Fruit fly (Drosophila melanogaster) S2 (cell line): ENCODE measurements around the gene pHCl-2.
A peak's percentile ranks its signal among the peaks of the same experiment; 100 is the strongest.

Source experiments
- CG8478 ChIP-seq: fragments of >200 bp; optimal IDR thresholded peaks from 2 replicates; lab custom pipeline; 2018
- CTCF ChIP-seq, 2 experiments: fragments of >200 bp; optimal IDR thresholded peaks; 2 replicates each; lab custom pipeline; 2018

pHCl-2 gene

DNA sequence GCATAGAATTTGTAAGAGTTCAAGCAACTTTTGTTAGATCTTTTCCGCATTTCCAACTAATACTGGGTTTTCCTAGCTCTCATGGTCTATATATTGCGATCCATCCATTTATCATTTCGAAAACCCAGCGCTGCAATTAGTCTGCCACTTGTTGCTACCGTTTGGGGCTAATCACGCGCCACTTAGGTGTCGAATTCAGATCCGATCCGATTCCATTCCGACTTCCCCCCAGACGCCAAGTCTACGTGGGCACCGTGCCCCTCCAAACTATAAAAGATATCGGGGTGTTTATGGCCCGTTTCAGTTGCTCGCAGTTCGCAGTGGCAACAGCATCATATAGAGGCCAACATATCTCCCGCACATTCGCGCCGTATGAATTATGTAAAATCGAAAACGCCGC, 47.9 kb downstream of the pHCl-2 start, which contains the start of gene CAH6:
Gene CAH6 (plus strand): TSS at position 301 of the 400 bp plus-strand sequence.
- no peak for TF ChIP-seq CG8478 (lab: Kevin White, UChicago)
- TF ChIP-seq CTCF (optimal IDR thresholded peaks at IDR 0.05; lab: Kevin White, UChicago) = no peak

DNA sequence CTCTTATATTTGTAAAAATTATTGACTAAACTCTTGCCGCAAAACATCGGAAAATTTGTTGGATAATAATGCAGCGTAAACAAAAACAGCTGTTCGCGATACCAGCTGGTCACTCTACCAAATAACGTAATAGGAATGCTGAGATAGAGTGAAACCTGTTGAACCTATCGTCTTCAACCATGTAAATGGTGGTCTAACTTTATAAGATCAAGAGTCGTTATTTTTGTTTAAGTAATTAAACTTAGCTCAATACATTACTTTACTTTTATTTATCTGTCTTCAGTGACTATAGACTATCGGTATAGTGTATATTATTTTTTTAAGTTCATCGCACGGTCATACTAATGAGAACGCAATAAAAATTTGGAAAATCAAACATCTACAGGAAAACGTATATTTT, 50.4 kb downstream of the pHCl-2 start, which contains the start of the genes CG1750 and spn-F:
Gene CG1750 (minus strand): TSS at position 93 of the 400 bp plus-strand sequence.
Gene spn-F (plus strand): TSS at position 320 of the 400 bp plus-strand sequence.
- TF ChIP-seq CG8478 (lab: Kevin White, UChicago) = no peak
- no peak for TF ChIP-seq CTCF (optimal IDR thresholded peaks at IDR 0.05; lab: Kevin White, UChicago)

DNA sequence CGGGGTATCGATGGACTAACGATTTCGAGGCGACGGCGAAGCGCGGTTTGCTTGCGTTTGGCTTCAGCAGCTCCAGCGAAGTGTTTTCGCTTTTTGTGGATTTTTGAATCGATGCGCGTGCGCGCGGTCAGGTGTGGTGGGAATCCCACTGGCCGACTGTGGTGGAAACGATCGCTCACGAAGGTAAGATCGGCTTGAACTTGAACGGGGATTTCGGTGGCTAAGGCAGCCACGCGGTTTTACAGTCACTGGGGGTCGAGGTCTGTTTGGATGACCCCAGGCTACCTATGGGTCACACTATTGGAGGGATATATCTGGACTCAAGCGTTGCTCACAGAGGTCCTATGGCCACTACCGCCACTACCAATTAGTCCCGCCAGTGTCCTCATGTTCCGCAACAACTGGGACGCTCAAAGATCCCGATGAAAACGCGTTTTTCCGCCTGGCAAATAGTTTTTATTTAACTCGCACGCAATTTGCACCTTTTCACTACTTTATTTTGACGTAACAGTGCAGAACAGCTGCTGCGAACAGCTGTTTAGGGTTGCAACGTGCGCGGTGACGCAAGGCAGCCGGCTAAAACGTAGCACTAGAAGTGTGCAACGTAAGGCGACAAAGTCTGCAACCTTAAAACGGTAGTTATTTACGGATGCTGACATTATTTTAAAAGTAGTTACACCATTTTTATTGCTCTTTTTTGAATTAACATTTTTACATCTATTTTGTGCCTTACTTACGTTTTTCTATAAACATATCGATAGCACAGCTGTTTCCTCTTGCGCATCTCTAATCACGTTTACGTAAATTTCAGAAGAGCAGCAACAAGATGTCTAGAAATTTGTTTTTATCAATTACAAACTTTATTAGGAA, 52.9 kb downstream of the pHCl-2 start, which contains the start of the genes qless and mRpL32:
Gene qless (minus strand): TSS at position 516 of the 870 bp plus-strand sequence.
Gene mRpL32 (plus strand): TSS at position 780 of the 870 bp plus-strand sequence.
- TF ChIP-seq CTCF (optimal IDR thresholded peaks at IDR 0.05; lab: Kevin White, UChicago) (peak in 1 of 2 experiments; percentile 0), CG8478 (lab: Kevin White, UChicago) (no peak)

DNA sequence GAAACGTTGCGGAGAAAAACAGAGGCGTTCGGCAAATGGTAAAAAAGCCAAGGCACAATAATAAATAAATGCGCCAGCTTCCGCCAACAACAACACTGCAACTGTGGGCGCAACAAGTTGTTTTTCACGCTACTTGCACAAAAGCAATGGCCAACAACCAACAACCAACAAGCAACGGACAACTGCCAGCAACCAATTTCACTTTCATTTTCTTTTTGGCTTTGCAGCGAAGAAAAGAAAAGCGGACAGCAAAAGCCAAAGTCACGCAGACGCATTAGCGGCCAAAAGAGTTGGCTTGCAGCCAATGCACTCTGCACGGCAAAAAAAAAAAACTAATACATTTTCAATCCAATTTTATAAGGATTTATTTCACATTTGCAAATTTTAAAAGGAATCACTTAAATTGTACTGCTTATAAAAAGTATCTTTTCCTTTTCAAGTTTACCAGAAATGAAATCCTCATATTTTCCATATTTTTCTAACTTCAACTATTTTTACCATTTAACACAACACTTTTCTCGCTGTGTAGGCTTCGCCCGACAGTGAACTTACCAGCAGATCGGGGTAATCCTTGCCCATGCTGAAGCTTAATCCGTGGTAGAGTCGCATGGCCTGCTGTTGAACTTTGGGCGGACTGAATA, 53.9 kb downstream of the pHCl-2 start:
- TF ChIP-seq CTCF (optimal IDR thresholded peaks at IDR 0.05; lab: Kevin White, UChicago) (no peak), CG8478 (lab: Kevin White, UChicago) (no peak)
